Worm (Caenorhabditis elegans): ENCODE results near the gene srh-241.

srh-241 gene

ce11 chrV:2864899-2865298, 4.5 kb downstream of the srh-241 start, which contains the start of gene srh-240:
Gene srh-240, plus strand, starts transcription at chrV:2865199.
- TF ChIP-seq tbx-11 (GFP tag; IDR thresholded peaks at IDR 0.05) (no peak), pes-1 (GFP tag; IDR thresholded peaks at IDR 0.05) (no peak), hmbx-1 (tag; optimal IDR thresholded peaks at IDR 0.05) (no peak), ceh-36 (tag; optimal IDR thresholded peaks at IDR 0.05) (no peak), hnd-1 (tag; optimal IDR thresholded peaks at IDR 0.05) (no peak), aly-1 (tag; optimal IDR thresholded peaks at IDR 0.05) (no peak), ceh-13 (GFP tag; optimal IDR thresholded peaks at IDR 0.05) (no peak), ets-7 (tag; optimal IDR thresholded peaks at IDR 0.05) (no peak), hmg-4 (GFP tag; optimal IDR thresholded peaks at IDR 0.05) (no peak), F13C5.2 (tag; optimal IDR thresholded peaks at IDR 0.05) (no peak), scrt-1 (GFP tag; IDR thresholded peaks at IDR 0.05) (no peak), tbx-37 (GFP tag; conservative IDR thresholded peaks at IDR 0.05) (no peak), ama-1 (optimal IDR thresholded peaks at IDR 0.05) (no peak), sea-1 (GFP tag; conservative IDR thresholded peaks at IDR 0.05) (no peak)

ce11 chrV:2863033-2863432, 6.4 kb downstream of the srh-241 start, which contains the start of gene srh-272:
Gene srh-272, plus strand, starts transcription at chrV:2863333.
- no peak for TF ChIP-seq ceh-36 (tag; optimal IDR thresholded peaks at IDR 0.05)

ce11 chrV:2861505-2861904, 7.9 kb downstream of the srh-241 start, which contains the start of gene srh-270:
Gene srh-270, minus strand, starts transcription at chrV:2861605.
- TF ChIP-seq ama-1 (optimal IDR thresholded peaks at IDR 0.05) (no peak), hmg-4 (GFP tag; optimal IDR thresholded peaks at IDR 0.05) (no peak), ceh-36 (tag; optimal IDR thresholded peaks at IDR 0.05) (no peak), hmbx-1 (tag; optimal IDR thresholded peaks at IDR 0.05) (no peak), aly-1 (tag; optimal IDR thresholded peaks at IDR 0.05) (no peak), sea-1 (GFP tag; conservative IDR thresholded peaks at IDR 0.05) (no peak), scrt-1 (GFP tag; IDR thresholded peaks at IDR 0.05) (no peak), ceh-13 (GFP tag; optimal IDR thresholded peaks at IDR 0.05) (no peak), B0310.2 (tag; optimal IDR thresholded peaks at IDR 0.05) (no peak)

- no peak for TF ChIP-seq ama-1 (optimal IDR thresholded peaks at IDR 0.05)
- no peak for TF ChIP-seq sea-1 (GFP tag; conservative IDR thresholded peaks at IDR 0.05)
- TF ChIP-seq hmbx-1 (tag; optimal IDR thresholded peaks at IDR 0.05): no peak
- no peak for TF ChIP-seq tbx-37 (GFP tag; conservative IDR thresholded peaks at IDR 0.05)
- no peak for TF ChIP-seq ets-7 (tag; optimal IDR thresholded peaks at IDR 0.05)
- TF ChIP-seq pes-1 (GFP tag; IDR thresholded peaks at IDR 0.05): no peak
- no peak for TF ChIP-seq tbx-11 (GFP tag; IDR thresholded peaks at IDR 0.05)
These were observed 9.7 kb downstream of the srh-241 start, which contains the start of gene srj-54 for ce11 chrV:2859738-2860137. Gene srj-54, minus strand, starts transcription at chrV:2859838.

ce11 chrV:2857842-2858241, 11.6 kb downstream of the srh-241 start, which contains the start of gene srj-55:
Gene srj-55, minus strand, starts transcription at chrV:2857942.
- TF ChIP-seq sea-1 (GFP tag; conservative IDR thresholded peaks at IDR 0.05) (no peak), ceh-13 (GFP tag; optimal IDR thresholded peaks at IDR 0.05) (no peak), ama-1 (optimal IDR thresholded peaks at IDR 0.05) (no peak), pes-1 (GFP tag; IDR thresholded peaks at IDR 0.05) (no peak), hnd-1 (tag; optimal IDR thresholded peaks at IDR 0.05) (no peak), B0310.2 (tag; optimal IDR thresholded peaks at IDR 0.05) (no peak), aly-1 (tag; optimal IDR thresholded peaks at IDR 0.05) (no peak), flt-1 (GFP tag; IDR thresholded peaks at IDR 0.05) (no peak), scrt-1 (GFP tag; IDR thresholded peaks at IDR 0.05) (no peak), hmg-4 (GFP tag; optimal IDR thresholded peaks at IDR 0.05) (no peak), tbx-11 (GFP tag; IDR thresholded peaks at IDR 0.05) (no peak), tra-4 (tag; optimal IDR thresholded peaks at IDR 0.05) (no peak), F13C5.2 (tag; optimal IDR thresholded peaks at IDR 0.05) (no peak), ets-7 (tag; optimal IDR thresholded peaks at IDR 0.05) (no peak), hmbx-1 (tag; optimal IDR thresholded peaks at IDR 0.05) (no peak), tbx-37 (GFP tag; conservative IDR thresholded peaks at IDR 0.05) (no peak), ceh-36 (tag; optimal IDR thresholded peaks at IDR 0.05) (no peak)

- TF ChIP-seq ama-1 (optimal IDR thresholded peaks at IDR 0.05) (no peak), ceh-13 (GFP tag; optimal IDR thresholded peaks at IDR 0.05) (no peak), ceh-36 (tag; optimal IDR thresholded peaks at IDR 0.05) (no peak), pes-1 (GFP tag; IDR thresholded peaks at IDR 0.05) (no peak), hnd-1 (tag; optimal IDR thresholded peaks at IDR 0.05) (no peak)
These were observed 13.9 kb downstream of the srh-241 start, which contains the start of gene srj-57 for ce11 chrV:2855473-2855872. Gene srj-57, minus strand, starts transcription at chrV:2855573.

- no peak for TF ChIP-seq scrt-1 (GFP tag; IDR thresholded peaks at IDR 0.05)
- TF ChIP-seq tbx-11 (GFP tag; IDR thresholded peaks at IDR 0.05): no peak
These were observed 20.3 kb downstream of the srh-241 start, which contains the start of gene ugt-53 for ce11 chrV:2849071-2849470. Gene ugt-53, plus strand, starts transcription at chrV:2849343.

- TF ChIP-seq sea-1 (GFP tag; conservative IDR thresholded peaks at IDR 0.05) (no peak), pes-1 (GFP tag; IDR thresholded peaks at IDR 0.05) (no peak)
These were observed 21.0 kb downstream of the srh-241 start, which contains the start of gene srj-49 for ce11 chrV:2848290-2848937. Gene srj-49, minus strand, starts transcription at chrV:2848340.

ce11 chrV:2845771-2846170, 23.6 kb downstream of the srh-241 start, which contains the start of gene srj-44:
Gene srj-44, minus strand, starts transcription at chrV:2845871.
- no peak for TF ChIP-seq B0310.2 (tag; optimal IDR thresholded peaks at IDR 0.05)
- no peak for TF ChIP-seq ama-1 (optimal IDR thresholded peaks at IDR 0.05)
- TF ChIP-seq flt-1 (GFP tag; IDR thresholded peaks at IDR 0.05): no peak
- TF ChIP-seq hnd-1 (tag; optimal IDR thresholded peaks at IDR 0.05): no peak
- TF ChIP-seq tra-4 (tag; optimal IDR thresholded peaks at IDR 0.05): no peak
- no peak for TF ChIP-seq tbx-11 (GFP tag; IDR thresholded peaks at IDR 0.05)
- no peak for TF ChIP-seq ets-7 (tag; optimal IDR thresholded peaks at IDR 0.05)
- TF ChIP-seq tbx-37 (GFP tag; conservative IDR thresholded peaks at IDR 0.05): no peak
- TF ChIP-seq ceh-36 (tag; optimal IDR thresholded peaks at IDR 0.05): no peak
- TF ChIP-seq hmbx-1 (tag; optimal IDR thresholded peaks at IDR 0.05): no peak
- TF ChIP-seq scrt-1 (GFP tag; IDR thresholded peaks at IDR 0.05): no peak
- TF ChIP-seq F13C5.2 (tag; optimal IDR thresholded peaks at IDR 0.05): no peak
- no peak for TF ChIP-seq aly-1 (tag; optimal IDR thresholded peaks at IDR 0.05)
- no peak for TF ChIP-seq ceh-13 (GFP tag; optimal IDR thresholded peaks at IDR 0.05)
- TF ChIP-seq sea-1 (GFP tag; conservative IDR thresholded peaks at IDR 0.05): no peak
- TF ChIP-seq hmg-4 (GFP tag; optimal IDR thresholded peaks at IDR 0.05): no peak
- no peak for TF ChIP-seq pes-1 (GFP tag; IDR thresholded peaks at IDR 0.05)

Measured in whole organism, early embryonic.